Fruit fly (Drosophila melanogaster) whole organism, embryonic: ENCODE data around the gene Pvf2.

Source experiments
- Atf3 ChIP-seq: fragments of 200-800 bp; sonication (Bioruptor generic); optimal IDR thresholded peaks from 3 replicates; lab custom pipeline; 2016; ENCODE audit warnings: missing biosample characterization, missing genetic modification characterization
- CG10979 ChIP-seq: fragments of 200-800 bp; sonication (Bioruptor generic); optimal IDR thresholded peaks from 2 replicates; lab custom pipeline; 2018; ENCODE audit warnings: missing biosample characterization, mild to moderate bottlenecking, missing genetic modification characterization, moderate library complexity
- CG11093 ChIP-seq: fragments of 200-800 bp; sonication (Bioruptor generic); IDR thresholded peaks from 3 replicates; pipeline ENCODE4 v1.3.6; 2022; ENCODE audit warnings: missing biosample characterization, missing genetic modification characterization
- CG11695 ChIP-seq: fragments of 200-800 bp; sonication (Bioruptor generic); IDR thresholded peaks from 3 replicates; pipeline ENCODE4 v1.3.6; 2022; ENCODE audit warnings: missing biosample characterization, missing genetic modification characterization
- CG11723 ChIP-seq: fragments of 200-800 bp; sonication (Bioruptor generic); optimal IDR thresholded peaks from 2 replicates; lab custom pipeline; 2017; ENCODE audit warnings: missing biosample characterization, mild to moderate bottlenecking, missing genetic modification characterization
- CG12155 ChIP-seq: fragments of 200-800 bp; sonication (Bioruptor generic); optimal IDR thresholded peaks from 3 replicates; lab custom pipeline; 2016; ENCODE audit warnings: missing biosample characterization, missing genetic modification characterization
- CG12769 ChIP-seq: fragments of 200-800 bp; sonication (Bioruptor generic); optimal IDR thresholded peaks from 2 replicates; lab custom pipeline; 2019; ENCODE audit warnings: missing biosample characterization, mild to moderate bottlenecking, missing genetic modification characterization, moderate library complexity
- CG12942 ChIP-seq: fragments of 200-800 bp; sonication (Bioruptor generic); optimal IDR thresholded peaks from 3 replicates; lab custom pipeline; 2016; ENCODE audit warnings: missing biosample characterization, missing genetic modification characterization
- CG15011 ChIP-seq: fragments of 200-800 bp; sonication (Bioruptor generic); optimal IDR thresholded peaks from 3 replicates; lab custom pipeline; 2018; ENCODE audit warnings: missing biosample characterization, mild to moderate bottlenecking, missing genetic modification characterization
- CG15479 ChIP-seq: fragments of 200-800 bp; sonication (Bioruptor generic); optimal IDR thresholded peaks from 3 replicates; lab custom pipeline; 2019; ENCODE audit warnings: missing biosample characterization, mild to moderate bottlenecking, missing genetic modification characterization, moderate library complexity
- CG15601 ChIP-seq: fragments of 200-800 bp; sonication (Bioruptor generic); optimal IDR thresholded peaks from 3 replicates; lab custom pipeline; 2019; ENCODE audit warnings: missing biosample characterization, mild to moderate bottlenecking, missing genetic modification characterization, moderate library complexity
- CG1602 ChIP-seq: fragments of 200-800 bp; sonication (Bioruptor generic); optimal IDR thresholded peaks from 3 replicates; lab custom pipeline; 2016; ENCODE audit warnings: missing biosample characterization, missing genetic modification characterization
- CG16813 ChIP-seq: fragments of 200-800 bp; sonication (Bioruptor generic); IDR thresholded peaks from 3 replicates; pipeline ENCODE4 v1.3.6; 2022; ENCODE audit warnings: missing biosample characterization, missing genetic modification characterization; ENCODE audit not compliant: partially characterized antibody
- CG2116 ChIP-seq: fragments of 200-800 bp; sonication (Bioruptor generic); optimal IDR thresholded peaks from 3 replicates; lab custom pipeline; 2018; ENCODE audit warnings: missing biosample characterization, mild to moderate bottlenecking, missing genetic modification characterization
- CG32532 ChIP-seq: fragments of 200-800 bp; sonication (Bioruptor generic); IDR thresholded peaks from 2 replicates; pipeline ENCODE4 v1.3.6; 2022; ENCODE audit warnings: missing biosample characterization, missing genetic modification characterization
- CG3407 ChIP-seq: fragments of 200-800 bp; sonication (Bioruptor generic); optimal IDR thresholded peaks from 2 replicates; lab custom pipeline; 2018; ENCODE audit warnings: missing biosample characterization, mild to moderate bottlenecking, missing genetic modification characterization
- CG4820 ChIP-seq: fragments of 200-800 bp; sonication (Bioruptor generic); optimal IDR thresholded peaks from 3 replicates; lab custom pipeline; 2016; ENCODE audit warnings: missing biosample characterization, missing genetic modification characterization
- CG7987 ChIP-seq: fragments of 200-800 bp; sonication (Bioruptor generic); optimal IDR thresholded peaks from 2 replicates; lab custom pipeline; 2018; ENCODE audit warnings: missing biosample characterization, mild to moderate bottlenecking, missing genetic modification characterization, moderate library complexity
- CG9215 ChIP-seq: fragments of 200-800 bp; sonication (Bioruptor generic); IDR thresholded peaks from 2 replicates; pipeline ENCODE4 v1.3.6; 2022; ENCODE audit warnings: missing biosample characterization, missing genetic modification characterization
- CG9817 ChIP-seq: fragments of 200-800 bp; sonication (Bioruptor generic); optimal IDR thresholded peaks from 2 replicates; lab custom pipeline; 2018; ENCODE audit warnings: missing biosample characterization, mild to moderate bottlenecking, missing genetic modification characterization, moderate library complexity
- CG9876 ChIP-seq: fragments of 200-800 bp; sonication (Bioruptor generic); optimal IDR thresholded peaks from 2 replicates; lab custom pipeline; 2016; ENCODE audit warnings: missing biosample characterization, missing genetic modification characterization
- CHES-1-like ChIP-seq: fragments of 200-800 bp; sonication (Bioruptor generic); optimal IDR thresholded peaks from 2 replicates; lab custom pipeline; 2016; ENCODE audit warnings: missing biosample characterization, missing genetic modification characterization
- H15 ChIP-seq: fragments of 200-800 bp; sonication (Bioruptor generic); IDR thresholded peaks from 3 replicates; pipeline ENCODE4 v1.3.6; 2022; ENCODE audit warnings: missing biosample characterization, missing genetic modification characterization
- H2.0 ChIP-seq: fragments of 200-800 bp; sonication (Bioruptor generic); IDR thresholded peaks from 2 replicates; pipeline ENCODE4 v1.3.6; 2022; ENCODE audit warnings: missing biosample characterization, missing genetic modification characterization
- HHEX ChIP-seq: fragments of 200-800 bp; sonication (Bioruptor generic); optimal IDR thresholded peaks from 3 replicates; lab custom pipeline; 2017; ENCODE audit warnings: missing biosample characterization, mild to moderate bottlenecking, missing genetic modification characterization, missing genetic modification reagents
- Kr ChIP-seq: fragments of 200-800 bp; sonication (Bioruptor generic); optimal IDR thresholded peaks from 2 replicates; lab custom pipeline; 2017; ENCODE audit warnings: missing biosample characterization, mild to moderate bottlenecking, missing genetic modification characterization
- Mad ChIP-seq: fragments of 200-800 bp; sonication (Bioruptor generic); optimal IDR thresholded peaks from 2 replicates; lab custom pipeline; 2016; ENCODE audit warnings: missing biosample characterization, missing genetic modification characterization
- NFAT ChIP-seq: fragments of 200-800 bp; sonication (Bioruptor generic); IDR thresholded peaks from 2 replicates; pipeline ENCODE4 v1.3.6; 2022; ENCODE audit warnings: missing biosample characterization, missing genetic modification characterization
- Oaz ChIP-seq: fragments of 200-800 bp; sonication (Bioruptor generic); IDR thresholded peaks from 2 replicates; pipeline ENCODE4 v1.3.6; 2022; ENCODE audit warnings: missing biosample characterization, missing genetic modification characterization
- Oli ChIP-seq: fragments of 200-800 bp; sonication (Bioruptor generic); optimal IDR thresholded peaks from 2 replicates; lab custom pipeline; 2018; ENCODE audit warnings: missing biosample characterization, mild to moderate bottlenecking, missing genetic modification characterization, moderate library complexity
- TFAM ChIP-seq: fragments of 200-800 bp; sonication (Bioruptor generic); optimal IDR thresholded peaks from 2 replicates; lab custom pipeline; 2017; ENCODE audit warnings: missing biosample characterization, missing genetic modification characterization, inconsistent platforms
- ap ChIP-seq: fragments of 200-800 bp; sonication (Bioruptor generic); IDR thresholded peaks from 2 replicates; pipeline ENCODE4 v1.3.6; 2022; ENCODE audit warnings: missing biosample characterization, missing genetic modification characterization
- ci ChIP-seq: fragments of 200-800 bp; sonication (Bioruptor generic); IDR thresholded peaks from 3 replicates; pipeline ENCODE4 v1.3.6; 2022; ENCODE audit warnings: missing biosample characterization, missing genetic modification characterization
- corto ChIP-seq: fragments of 200-800 bp; sonication (Bioruptor generic); optimal IDR thresholded peaks from 2 replicates; lab custom pipeline; 2016; ENCODE audit warnings: missing biosample characterization, mild to moderate bottlenecking, missing genetic modification characterization, moderate library complexity
- gcm ChIP-seq: fragments of 200-800 bp; sonication (Bioruptor generic); optimal IDR thresholded peaks from 2 replicates; lab custom pipeline; 2019; ENCODE audit warnings: missing biosample characterization, mild to moderate bottlenecking, missing genetic modification characterization, moderate library complexity
- hkb ChIP-seq, 2 experiments: fragments of 200-800 bp in 1 of 2; fragments of >200 bp in 1 of 2; sonication (Bioruptor generic) in 1 of 2; IDR thresholded peaks in 1 of 2; optimal IDR thresholded peaks in 1 of 2; 2 replicates each; pipeline versions ENCODE4 v1.3.6 to Lab custom; 2017 to 2022; ENCODE audit warnings: missing biosample characterization in 1 of 2, missing genetic modification characterization in 1 of 2
- ind ChIP-seq: fragments of 200-800 bp; sonication (Bioruptor generic); optimal IDR thresholded peaks from 3 replicates; lab custom pipeline; 2016; ENCODE audit warnings: missing biosample characterization, missing genetic modification characterization
- kay ChIP-seq: fragments of 200-800 bp; sonication (Bioruptor generic); optimal IDR thresholded peaks from 2 replicates; lab custom pipeline; 2016; ENCODE audit warnings: missing biosample characterization, missing genetic modification characterization
- lab ChIP-seq: fragments of 200-800 bp; sonication (Bioruptor generic); optimal IDR thresholded peaks from 3 replicates; lab custom pipeline; 2017; ENCODE audit warnings: missing biosample characterization, missing genetic modification characterization, mild to moderate bottlenecking, moderate library complexity, missing genetic modification reagents
- lmd ChIP-seq: fragments of 200-800 bp; sonication (Bioruptor generic); IDR thresholded peaks from 2 replicates; pipeline ENCODE4 v1.3.6; 2022; ENCODE audit warnings: missing biosample characterization, missing genetic modification characterization
- mirr ChIP-seq: fragments of 200-800 bp; sonication (Bioruptor generic); optimal IDR thresholded peaks from 3 replicates; lab custom pipeline; 2018; ENCODE audit warnings: missing biosample characterization, mild to moderate bottlenecking, missing genetic modification characterization
- nmo ChIP-seq: fragments of 200-800 bp; sonication (Bioruptor generic); optimal IDR thresholded peaks from 2 replicates; lab custom pipeline; 2018; ENCODE audit warnings: missing biosample characterization, mild to moderate bottlenecking, missing genetic modification characterization, moderate library complexity
- pan ChIP-seq, 4 experiments: fragments of >200 bp in 3 of 4; fragments of 200-800 bp in 1 of 4; sonication (Bioruptor generic) in 1 of 4; optimal IDR thresholded peaks in 3 of 4; IDR thresholded peaks in 1 of 4; 2 replicates each; pipeline versions ENCODE4 v1.3.6 to Lab custom; 2017 to 2022; ENCODE audit warnings: missing biosample characterization in 2 of 4, missing genetic modification characterization in 2 of 4, mixed read lengths in 1 of 4
- pnt ChIP-seq: fragments of 200-800 bp; sonication (Bioruptor generic); optimal IDR thresholded peaks from 3 replicates; lab custom pipeline; 2016; ENCODE audit warnings: missing biosample characterization, missing genetic modification characterization
- run ChIP-seq: fragments of 200-800 bp; sonication (Bioruptor generic); optimal IDR thresholded peaks from 3 replicates; lab custom pipeline; 2018; ENCODE audit warnings: missing biosample characterization, mild to moderate bottlenecking, missing genetic modification characterization
- slbo ChIP-seq: fragments of 200-800 bp; sonication (Bioruptor generic); IDR thresholded peaks from 2 replicates; pipeline ENCODE4 v1.3.6; 2022; ENCODE audit warnings: missing biosample characterization, missing genetic modification characterization
- sob ChIP-seq: fragments of 200-800 bp; sonication (Bioruptor generic); IDR thresholded peaks from 2 replicates; pipeline ENCODE4 v1.3.6; 2022; ENCODE audit warnings: missing biosample characterization, missing genetic modification characterization
- tap ChIP-seq: fragments of 200-800 bp; optimal IDR thresholded peaks from 3 replicates; lab custom pipeline; 2019; ENCODE audit warnings: missing biosample characterization, mild to moderate bottlenecking, missing genetic modification characterization, moderate library complexity
- wdn ChIP-seq: fragments of 200-800 bp; sonication (Bioruptor generic); IDR thresholded peaks from 2 replicates; pipeline ENCODE4 v1.3.6; 2022; ENCODE audit warnings: missing biosample characterization, missing genetic modification characterization

Pvf2 gene

DNA sequence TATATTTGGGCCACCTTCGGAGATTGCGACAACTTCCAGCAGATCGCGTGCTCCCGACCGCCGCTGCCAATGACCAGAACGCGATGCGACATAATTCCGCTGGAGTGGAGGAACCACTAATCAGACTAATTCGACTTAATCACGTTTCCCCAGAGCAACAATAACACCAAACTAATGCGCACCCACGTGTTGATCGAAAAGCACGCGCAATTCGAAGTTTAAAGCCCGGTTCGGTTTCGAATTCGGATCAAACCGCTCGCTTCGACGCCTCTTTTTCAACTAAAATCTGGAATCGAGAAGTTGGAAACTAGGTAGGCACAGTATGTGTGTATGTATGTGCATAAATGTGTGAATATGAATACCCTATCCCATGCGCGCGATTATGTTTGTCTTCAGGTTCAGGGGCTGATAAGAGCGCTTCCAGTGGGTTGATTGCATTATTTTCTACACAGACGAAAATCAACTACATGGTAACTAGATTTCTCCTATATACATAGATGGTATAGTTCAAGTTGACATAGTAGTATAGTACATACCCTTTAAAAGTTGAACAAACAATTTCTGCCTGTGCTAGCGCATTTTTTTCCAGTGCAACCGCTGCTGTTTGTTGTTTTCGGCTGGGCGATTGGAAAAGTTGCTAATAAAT is 60.7 kb downstream of the Pvf2 start, which contains the start of gene Gart (continued):
- TF ChIP-seq pnt (peak; percentile 55), CG12942 (peak; percentile 42), Kr (no peak), mirr (no peak), HHEX (GFP tag; lab: Kevin White, UChicago) (peak; percentile 39), CG11695 (GFP tag; lab: Robert Waterston, UW) (0 out of 3 replicates have a peak, but pooled peaks have one; percentile 39), CG9876 (peak; percentile 59), CG4820 (GFP tag; lab: Kevin White, UChicago) (peak; percentile 59), CG15479 (peak; percentile 20), Mad (GFP tag; lab: Kevin White, UChicago) (peak; percentile 34), run (tag; lab: Kevin White, UChicago) (no peak), H2.0 (peak; percentile 67), pan (optimal IDR thresholded peaks at IDR 0.05; lab: Kevin White, UChicago) (no peak), pan (GFP tag; optimal IDR thresholded peaks at IDR 0.05 in 1 of 2, IDR thresholded peaks at IDR 0.05 in 1 of 2) (peak in 1 of 2 experiments; percentile 28), nmo (GFP tag; lab: Kevin White, UChicago) (peak; percentile 50), CG32532 (GFP tag; lab: Robert Waterston, UW) (no peak; the same call in 1 of the 2 replicates), H15 (no peak), CG11093 (GFP tag; lab: Robert Waterston, UW) (no peak), CG15601 (peak; percentile 74), CG11723 (GFP tag; lab: Kevin White, UChicago) (no peak), Atf3 (GFP tag; lab: Kevin White, UChicago) (peak; percentile 61), CG9817 (tag; lab: Kevin White, UChicago) (no peak), corto (GFP tag; lab: Kevin White, UChicago) (peak; percentile 70), CG3407 (peak; percentile 53), CG16813 (GFP tag; lab: Robert Waterston, UW) (no peak), CG12155 (GFP tag; lab: Kevin White, UChicago) (peak; percentile 60), lab (GFP tag; lab: Kevin White, UChicago) (peak; percentile 28), TFAM (GFP tag; lab: Kevin White, UChicago) (no peak), CHES-1-like (GFP tag; lab: Kevin White, UChicago) (peak; percentile 79), ci (peak; percentile 79), CG12769 (tag; lab: Kevin White, UChicago) (peak; percentile 86), slbo (GFP tag; lab: Robert Waterston, UW) (peak; percentile 79), ap (GFP tag; lab: Robert Waterston, UW) (no peak), wdn (GFP tag; lab: Robert Waterston, UW) (peak; percentile 46; the same call in 1 of the 2 replicates), ind (GFP tag; lab: Kevin White, UChicago) (no peak), CG7987 (GFP tag; lab: Kevin White, UChicago) (no peak), CG2116 (GFP tag; lab: Kevin White, UChicago) (peak; percentile 10), gcm (GFP tag; lab: Kevin White, UChicago) (peak; percentile 52), CG9215 (GFP tag; lab: Robert Waterston, UW) (no peak), NFAT (GFP tag; lab: Robert Waterston, UW) (peak; percentile 36), CG10979 (tag; lab: Kevin White, UChicago) (peak; percentile 54), lmd (GFP tag; lab: Robert Waterston, UW) (no peak; the same call in none of the 2 replicates), CG1602 (GFP tag; lab: Kevin White, UChicago) (peak; percentile 37), tap (tag; lab: Kevin White, UChicago) (no peak), sob (GFP tag; lab: Robert Waterston, UW) (peak; percentile 51), Oli (tag; lab: Kevin White, UChicago) (peak; percentile 68), hkb (optimal IDR thresholded peaks at IDR 0.05; lab: Kevin White, UChicago) (no peak), hkb (GFP tag; IDR thresholded peaks at IDR 0.05; lab: Robert Waterston, UW) (peak; percentile 60; the same call in 1 of the 2 replicates), kay (GFP tag; lab: Kevin White, UChicago) (peak; percentile 43), CG15011 (GFP tag; lab: Kevin White, UChicago) (no peak), Oaz (GFP tag; lab: Robert Waterston, UW) (no peak)
